Worm (Caenorhabditis elegans) whole organism, L1 larva: ENCODE results near the gene Y54G9A.9.

Experiments used
- C04F5.9 ChIP-seq: sonication (generic microtip); optimal IDR thresholded peaks from 2 replicates; lab custom pipeline; 2016; ENCODE audit warnings: missing genetic modification characterization, missing compliant biosample characterization
- C34B4.2 ChIP-seq: sonication (generic microtip); optimal IDR thresholded peaks from 2 replicates; lab custom pipeline; 2017; ENCODE audit warnings: mild to moderate bottlenecking, missing genetic modification characterization, missing compliant biosample characterization
- F16B12.6 ChIP-seq: fragments of 150-350 bp; optimal IDR thresholded peaks from 2 replicates; lab custom pipeline; 2014; ENCODE audit warnings: missing biosample characterization, missing genetic modification characterization
- aha-1 ChIP-seq: fragments of 150-350 bp; optimal IDR thresholded peaks from 2 replicates; lab custom pipeline; 2014; ENCODE audit warnings: missing biosample characterization, missing genetic modification characterization
- alr-1 ChIP-seq: fragments of 200-800 bp; sonication (Bioruptor generic); optimal IDR thresholded peaks from 2 replicates; lab custom pipeline; 2018; ENCODE audit warnings: borderline replicate concordance, mild to moderate bottlenecking, missing genetic modification characterization, missing compliant biosample characterization
- ama-1 ChIP-seq: fragments of 150-350 bp; optimal IDR thresholded peaks from 2 replicates; lab custom pipeline; 2014
- blmp-1 ChIP-seq: fragments of 150-350 bp; optimal IDR thresholded peaks from 2 replicates; lab custom pipeline; 2014; ENCODE audit warnings: missing biosample characterization, missing genetic modification characterization
- ceh-63 ChIP-seq: fragments of 200-800 bp; sonication (Bioruptor generic); optimal IDR thresholded peaks from 2 replicates; lab custom pipeline; 2018; ENCODE audit warnings: mild to moderate bottlenecking, missing genetic modification characterization, missing compliant biosample characterization
- ceh-90 ChIP-seq: sonication (generic microtip); optimal IDR thresholded peaks from 2 replicates; lab custom pipeline; 2016; ENCODE audit warnings: missing genetic modification characterization, missing compliant biosample characterization
- dpl-1 ChIP-seq, 3 experiments: fragments of 150-350 bp in 2 of 3; sonication (generic microtip) in 1 of 3; optimal IDR thresholded peaks; 2 replicates each; lab custom pipeline; 2014 to 2017; ENCODE audit warnings: missing biosample characterization in 3 of 3, missing genetic modification characterization in 3 of 3, missing genetic modification reagents in 3 of 3
- efl-1 ChIP-seq, 4 experiments: fragments of 150-350 bp; optimal IDR thresholded peaks in 3 of 4; peaks in 1 of 4; 1 replicate in 1 of 4; 2 replicates in 3 of 4; lab custom pipeline; 2014; ENCODE audit warnings: missing biosample characterization in 2 of 4, missing genetic modification characterization in 2 of 4, missing genetic modification reagents in 2 of 4
- elt-2 ChIP-seq: sonication (generic microtip); optimal IDR thresholded peaks from 2 replicates; lab custom pipeline; 2016; ENCODE audit warnings: missing genetic modification characterization, mild to moderate bottlenecking, inconsistent platforms, missing compliant biosample characterization, missing genetic modification reagents
- elt-3 ChIP-seq, 6 experiments: fragments of 150-350 bp in 1 of 6; sonication (generic microtip); optimal IDR thresholded peaks; 2 replicates each; lab custom pipeline; 2017 to 2018; ENCODE audit warnings: missing biosample characterization in 6 of 6, missing genetic modification characterization in 6 of 6, inconsistent platforms in 1 of 6
- fkh-8 ChIP-seq: sonication (generic microtip); optimal IDR thresholded peaks from 2 replicates; lab custom pipeline; 2016; ENCODE audit warnings: mild to moderate bottlenecking, missing genetic modification characterization, missing compliant biosample characterization
- grh-1 ChIP-seq: fragments of 200-800 bp; sonication (Bioruptor generic); IDR thresholded peaks from 2 replicates; pipeline ENCODE4 v1.3.6; 2022; ENCODE audit warnings: missing genetic modification reagents, missing genetic modification characterization, missing compliant biosample characterization
- hlh-4 ChIP-seq: sonication (generic microtip); optimal IDR thresholded peaks from 2 replicates; lab custom pipeline; 2016; ENCODE audit warnings: mild to moderate bottlenecking, missing genetic modification characterization, missing compliant biosample characterization
- irx-1 ChIP-seq: sonication (generic microtip); optimal IDR thresholded peaks from 2 replicates; lab custom pipeline; 2016; ENCODE audit warnings: missing genetic modification characterization, missing compliant biosample characterization
- lin-13 ChIP-seq: fragments of 150-350 bp; optimal IDR thresholded peaks from 2 replicates; lab custom pipeline; 2014; ENCODE audit warnings: missing biosample characterization, missing genetic modification reagents, missing genetic modification characterization
- lin-14 ChIP-seq: fragments of 200-800 bp; sonication (Bioruptor generic); optimal IDR thresholded peaks from 2 replicates; lab custom pipeline; 2018; ENCODE audit warnings: mild to moderate bottlenecking, missing genetic modification characterization, moderate library complexity, missing compliant biosample characterization
- lin-35 ChIP-seq, 2 experiments: fragments of 150-350 bp; optimal IDR thresholded peaks; 2 replicates each; lab custom pipeline; 2014; ENCODE audit warnings: missing biosample characterization in 2 of 2, missing genetic modification characterization in 2 of 2, missing genetic modification reagents in 2 of 2
- lir-3 ChIP-seq: sonication (generic microtip); optimal IDR thresholded peaks from 2 replicates; lab custom pipeline; 2016; ENCODE audit warnings: mild to moderate bottlenecking, missing genetic modification characterization, moderate library complexity, missing compliant biosample characterization; ENCODE audit not compliant: poor library complexity
- lsy-2 ChIP-seq, 2 experiments: fragments of 150-350 bp; optimal IDR thresholded peaks; 2 replicates each; lab custom pipeline; 2014; ENCODE audit warnings: missing biosample characterization in 2 of 2, missing genetic modification characterization in 2 of 2
- mab-9 ChIP-seq: fragments of 200-800 bp; sonication (Bioruptor generic); IDR thresholded peaks from 2 replicates; pipeline ENCODE4 v1.3.6; 2022; ENCODE audit warnings: missing genetic modification reagents, missing genetic modification characterization, missing compliant biosample characterization
- mdl-1 ChIP-seq, 2 experiments: fragments of 150-350 bp; optimal IDR thresholded peaks; 2 replicates each; lab custom pipeline; 2014 to 2017; ENCODE audit warnings: missing biosample characterization in 2 of 2, missing genetic modification characterization in 2 of 2, inconsistent platforms in 1 of 2
- mep-1 ChIP-seq: fragments of 150-350 bp; optimal IDR thresholded peaks from 2 replicates; lab custom pipeline; 2014; ENCODE audit warnings: missing biosample characterization, missing genetic modification characterization
- nhr-11 ChIP-seq: fragments of 150-350 bp; optimal IDR thresholded peaks from 2 replicates; lab custom pipeline; 2014; ENCODE audit warnings: missing biosample characterization, missing genetic modification characterization
- nhr-20 ChIP-seq: sonication (generic microtip); optimal IDR thresholded peaks from 2 replicates; lab custom pipeline; 2016; ENCODE audit warnings: mild to moderate bottlenecking, missing genetic modification characterization, missing compliant biosample characterization
- nhr-47 ChIP-seq: sonication (generic microtip); optimal IDR thresholded peaks from 2 replicates; lab custom pipeline; 2016; ENCODE audit warnings: mild to moderate bottlenecking, missing genetic modification characterization, moderate library complexity, missing compliant biosample characterization
- nhr-71 ChIP-seq: sonication (generic microtip); optimal IDR thresholded peaks from 2 replicates; lab custom pipeline; 2016; ENCODE audit warnings: mild to moderate bottlenecking, missing genetic modification characterization, moderate library complexity, missing compliant biosample characterization
- nhr-76 ChIP-seq: sonication (generic microtip); optimal IDR thresholded peaks from 2 replicates; lab custom pipeline; 2017; ENCODE audit warnings: missing biosample characterization, missing genetic modification characterization
- nhr-77 ChIP-seq: fragments of 150-350 bp; optimal IDR thresholded peaks from 2 replicates; lab custom pipeline; 2014; ENCODE audit warnings: missing biosample characterization, missing genetic modification characterization
- nhr-85 ChIP-seq: sonication (generic microtip); peaks from one replicate; lab custom pipeline; 2016; ENCODE audit warnings: missing genetic modification characterization, inconsistent platforms, missing compliant biosample characterization
- snu-23 ChIP-seq: sonication (generic microtip); optimal IDR thresholded peaks from 2 replicates; lab custom pipeline; 2016; ENCODE audit warnings: missing genetic modification characterization, missing compliant biosample characterization
- sptf-1 ChIP-seq: fragments of 150-350 bp; optimal IDR thresholded peaks from 2 replicates; lab custom pipeline; 2014; ENCODE audit warnings: missing biosample characterization, missing genetic modification characterization
- sup-37 ChIP-seq: fragments of 200-800 bp; sonication (Bioruptor generic); optimal IDR thresholded peaks from 2 replicates; lab custom pipeline; 2018; ENCODE audit warnings: mild to moderate bottlenecking, missing genetic modification characterization, missing compliant biosample characterization
- tbx-2 ChIP-seq: sonication (generic microtip); optimal IDR thresholded peaks from 2 replicates; lab custom pipeline; 2016; ENCODE audit warnings: missing genetic modification characterization, missing compliant biosample characterization
- unc-130 ChIP-seq: fragments of 150-350 bp; optimal IDR thresholded peaks from 2 replicates; lab custom pipeline; 2017; ENCODE audit warnings: missing biosample characterization, missing genetic modification characterization, inconsistent platforms
- unc-30 ChIP-seq: sonication (generic microtip); optimal IDR thresholded peaks from 2 replicates; lab custom pipeline; 2017; ENCODE audit warnings: missing biosample characterization, missing genetic modification characterization
- vab-15 ChIP-seq: sonication (generic microtip); optimal IDR thresholded peaks from 2 replicates; lab custom pipeline; 2017; ENCODE audit warnings: missing genotype, mild to moderate bottlenecking, missing genetic modification characterization, missing compliant biosample characterization

Y54G9A.9 gene

DNA sequence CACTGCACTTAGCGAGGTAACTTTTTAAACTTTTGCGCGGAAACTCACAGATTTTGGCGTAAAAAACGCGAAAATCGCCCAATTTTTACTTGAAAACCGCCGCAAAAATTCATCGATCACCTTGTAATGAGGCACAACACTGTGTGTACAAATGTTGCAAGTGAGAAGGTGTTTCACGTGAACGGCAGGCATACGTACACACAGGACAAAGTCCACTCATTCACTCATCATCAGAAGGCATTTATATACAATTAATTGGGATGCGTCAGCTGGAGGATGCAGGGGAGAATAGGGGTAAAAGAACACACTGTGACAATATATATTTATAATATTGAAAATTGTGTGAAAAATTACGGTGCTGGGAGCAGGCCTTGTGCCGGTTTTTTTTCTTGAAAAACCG, 7.4 kb downstream of the Y54G9A.9 start (continued):
- TF ChIP-seq ama-1 (lab: Kevin White, UChicago) (no peak), sup-37 (GFP tag; lab: Kevin White, UChicago) (no peak), lin-35 (GFP tag; optimal IDR thresholded peaks at IDR 0.05; lab: Kevin White, UChicago) (peak in 1 of 2 experiments; percentile 51), lsy-2 (tag; optimal IDR thresholded peaks at IDR 0.05; lab: Kevin White, UChicago) (peak in 1 of 2 experiments; percentile 5), F16B12.6 (tag; lab: Kevin White, UChicago) (no peak), nhr-11 (no peak), ceh-63 (GFP tag; lab: Kevin White, UChicago) (no peak)

DNA sequence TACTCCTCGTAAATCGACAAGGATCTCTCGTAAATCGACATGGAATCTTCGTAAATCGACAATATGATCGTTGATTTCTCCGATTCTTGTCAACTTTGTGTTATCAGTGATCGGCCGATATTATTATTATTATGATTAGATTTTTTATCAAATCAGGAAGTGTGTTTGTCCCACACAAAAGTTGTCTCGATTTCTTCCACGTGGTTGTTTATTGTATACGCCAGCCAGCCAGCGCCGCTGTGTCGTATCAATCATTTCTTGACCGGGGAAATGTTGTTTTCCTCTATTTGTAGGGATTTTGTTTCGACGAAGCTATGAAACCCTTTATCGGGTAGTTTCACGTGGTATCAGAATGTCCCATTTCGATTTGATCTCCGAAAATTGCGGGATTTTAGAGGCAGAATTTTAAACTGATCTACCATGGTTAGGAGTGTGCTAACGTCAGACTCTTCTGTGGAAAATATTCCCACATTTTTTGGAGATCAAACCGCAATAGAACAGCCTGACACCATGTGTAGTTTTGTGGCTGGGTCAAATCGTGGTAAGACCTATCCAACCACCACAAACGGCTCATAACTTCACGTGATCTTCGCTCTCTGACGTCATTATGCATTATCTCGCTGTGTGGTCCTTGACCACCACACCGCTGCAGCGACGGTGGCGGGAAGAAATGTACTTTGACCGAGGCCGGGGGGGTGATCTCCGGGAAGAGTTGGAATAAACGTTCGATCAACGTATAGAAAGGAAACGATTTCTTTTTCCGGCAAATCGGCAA, 8.4 kb downstream of the Y54G9A.9 start:
- TF ChIP-seq nhr-47 (no peak), tbx-2 (peak; percentile 43), mab-9 (GFP tag; lab: Robert Waterston, UW) (no peak), mdl-1 (tag; optimal IDR thresholded peaks at IDR 0.05; lab: Kevin White, UChicago) (peak in 1 of 2 experiments; percentile 66), nhr-20 (tag; lab: Kevin White, UChicago) (peak; percentile 50), grh-1 (GFP tag; lab: Robert Waterston, UW) (no peak), sptf-1 (tag; lab: Kevin White, UChicago) (no peak), elt-3 (tag; optimal IDR thresholded peaks at IDR 0.05; lab: Kevin White, UChicago) (peak in 2 of 6 experiments; percentile 58 to 87), unc-30 (no peak), nhr-76 (tag; lab: Kevin White, UChicago) (no peak), C34B4.2 (no peak), nhr-85 (peak; percentile 88), fkh-8 (tag; lab: Kevin White, UChicago) (no peak), aha-1 (tag; lab: Kevin White, UChicago) (no peak), lin-35 (GFP tag; optimal IDR thresholded peaks at IDR 0.05; lab: Kevin White, UChicago) (peak in 1 of 2 experiments; percentile 18), vab-15 (no peak), ceh-90 (tag; lab: Kevin White, UChicago) (no peak), nhr-71 (tag; lab: Kevin White, UChicago) (peak; percentile 58), elt-2 (tag; lab: Kevin White, UChicago) (peak; percentile 84), lin-13 (no peak), lin-14 (GFP tag; lab: Kevin White, UChicago) (peak; percentile 66), C04F5.9 (tag; lab: Kevin White, UChicago) (no peak), lir-3 (tag; lab: Kevin White, UChicago) (no peak), snu-23 (peak; percentile 10), lsy-2 (tag; optimal IDR thresholded peaks at IDR 0.05; lab: Kevin White, UChicago) (no peak), blmp-1 (tag; lab: Kevin White, UChicago) (peak; percentile 75), mep-1 (no peak), hlh-4 (tag; lab: Kevin White, UChicago) (no peak)

DNA sequence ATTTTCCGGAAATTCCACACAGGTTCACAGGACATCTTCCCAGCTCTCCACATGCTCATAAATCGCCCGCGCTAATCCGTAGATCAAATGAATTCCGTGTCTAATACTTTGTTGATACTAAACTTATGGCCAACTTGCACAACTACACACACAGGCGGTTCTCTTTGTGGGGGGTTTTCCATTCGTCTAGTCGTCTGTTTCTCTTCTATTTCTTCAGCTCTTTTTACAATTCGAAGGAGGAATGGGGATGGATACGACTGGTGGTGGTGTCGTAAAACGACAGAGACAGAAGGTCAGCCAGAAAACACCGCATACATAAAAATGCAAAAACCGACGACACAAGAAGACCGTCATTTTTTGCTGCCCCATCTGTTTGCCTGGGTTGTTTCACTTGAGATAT, 9.9 kb downstream of the Y54G9A.9 start:
- TF ChIP-seq unc-130 (tag; lab: Kevin White, UChicago) (peak; percentile 0), alr-1 (tag; lab: Kevin White, UChicago) (no peak), lin-35 (GFP tag; optimal IDR thresholded peaks at IDR 0.05; lab: Kevin White, UChicago) (peak; percentile 2 to 17), efl-1 (optimal IDR thresholded peaks at IDR 0.05; lab: Kevin White, UChicago) (peak; percentile 11 to 13), efl-1 (GFP tag; optimal IDR thresholded peaks at IDR 0.05 in 1 of 2; lab: Kevin White, UChicago) (no peak), nhr-77 (tag; lab: Kevin White, UChicago) (peak; percentile 29), nhr-85 (peak; percentile 11), mep-1 (peak; percentile 42), lsy-2 (tag; optimal IDR thresholded peaks at IDR 0.05; lab: Kevin White, UChicago) (peak in 1 of 2 experiments; percentile 34), irx-1 (tag; lab: Kevin White, UChicago) (no peak), dpl-1 (GFP tag; optimal IDR thresholded peaks at IDR 0.05; lab: Kevin White, UChicago) (peak in 1 of 3 experiments; percentile 16), blmp-1 (tag; lab: Kevin White, UChicago) (no peak)
